Worm (Caenorhabditis elegans) whole organism, late embryonic: Measurements from ENCODE around the gene str-211.

ENCODE experiments used
- ama-1 ChIP-seq: fragments of 150-350 bp; optimal IDR thresholded peaks from 2 replicates; lab custom pipeline; 2014
- ceh-14 ChIP-seq: sonication (generic microtip); optimal IDR thresholded peaks from 2 replicates; lab custom pipeline; 2016; ENCODE audit warnings: missing genotype, missing genetic modification characterization, missing compliant biosample characterization
- ceh-2 ChIP-seq: sonication (generic microtip); optimal IDR thresholded peaks from 2 replicates; lab custom pipeline; 2016; ENCODE audit warnings: missing genotype, missing genetic modification characterization, missing compliant biosample characterization
- dve-1 ChIP-seq: sonication (generic microtip); optimal IDR thresholded peaks from 2 replicates; lab custom pipeline; 2017; ENCODE audit warnings: antibody characterized with exemption, mild to moderate bottlenecking, missing genetic modification characterization, missing compliant biosample characterization
- lin-11 ChIP-seq: fragments of 200-800 bp; sonication (Bioruptor generic); optimal IDR thresholded peaks from 2 replicates; lab custom pipeline; 2018; ENCODE audit warnings: mild to moderate bottlenecking, missing genetic modification characterization, missing compliant biosample characterization
- sox-4 ChIP-seq: sonication (generic microtip); optimal IDR thresholded peaks from 2 replicates; lab custom pipeline; 2017; ENCODE audit warnings: mild to moderate bottlenecking, missing genetic modification characterization, inconsistent platforms, missing compliant biosample characterization

DNA sequence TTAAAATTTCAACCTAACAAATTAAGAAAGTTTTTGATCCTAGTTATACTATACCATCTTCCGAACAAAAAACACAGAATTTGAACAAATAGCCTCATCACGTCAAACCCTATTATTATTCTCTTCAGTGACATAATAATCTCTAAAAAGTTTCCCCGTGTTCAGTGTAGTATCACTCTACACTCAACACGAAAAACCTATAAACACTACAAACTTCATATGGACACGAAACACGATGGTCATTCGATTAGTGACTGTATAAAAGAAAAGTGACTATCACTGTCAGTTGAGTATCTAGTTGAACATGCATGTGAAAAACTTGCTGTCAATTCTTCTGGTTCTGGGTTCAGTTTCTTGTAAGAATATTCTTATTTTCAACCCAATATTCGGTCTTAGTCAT, 40.4 kb downstream of the str-211 start, which contains the start of gene ugt-8:
- no peak for TF ChIP-seq ama-1 (lab: Kevin White, UChicago)
- no peak for TF ChIP-seq sox-4 (tag; lab: Kevin White, UChicago)
- TF ChIP-seq dve-1 (tag; lab: Kevin White, UChicago): no peak
- TF ChIP-seq ceh-14 (tag; lab: Kevin White, UChicago): no peak
- no peak for TF ChIP-seq lin-11
- no peak for TF ChIP-seq ceh-2 (tag; lab: Kevin White, UChicago)
